ENCODE assay signal across 1 fruit fly cellular context in genomic region chr3R:6504408-6504807, dm6.
A peak's percentile ranks its signal among the peaks of the same experiment; 100 is the strongest.
TF ChIP-seq lines count a peak whose summit lies in the region.

No protein-coding gene starts in this region.

TF ChIP-seq in whole organism, embryonic, 481 proteins besides CTCF, POLR2A, EP300 and RAD21 (continued from another document):
- TF ChIP-seq bcd (GFP tag; optimal IDR thresholded peaks at IDR 0.05; lab: Kevin White, UChicago) (peak; percentile 43), pum (GFP tag; optimal IDR thresholded peaks at IDR 0.05; lab: Kevin White, UChicago) (peak; percentile 2), bigmax (GFP tag; optimal IDR thresholded peaks at IDR 0.05; lab: Kevin White, UChicago) (no peak), CG6175 (GFP tag; IDR thresholded peaks at IDR 0.05; lab: Robert Waterston, UW) (no peak), CG10565 (GFP tag; optimal IDR thresholded peaks at IDR 0.05; lab: Kevin White, UChicago) (no peak), dati (GFP tag; IDR thresholded peaks at IDR 0.05; lab: Robert Waterston, UW) (no peak), run (tag; optimal IDR thresholded peaks at IDR 0.05; lab: Kevin White, UChicago) (no peak), CG14441 (GFP tag; IDR thresholded peaks at IDR 0.05; lab: Robert Waterston, UW) (no peak), CG2889 (GFP tag; IDR thresholded peaks at IDR 0.05; lab: Robert Waterston, UW) (no peak), CG10147 (GFP tag; optimal IDR thresholded peaks at IDR 0.05; lab: Kevin White, UChicago) (no peak), usp (GFP tag; optimal IDR thresholded peaks at IDR 0.05; lab: Kevin White, UChicago) (no peak), phol (tag; optimal IDR thresholded peaks at IDR 0.05; lab: Kevin White, UChicago) (no peak), CG11696 (GFP tag; IDR thresholded peaks at IDR 0.05; lab: Robert Waterston, UW) (no peak), zf30C (GFP tag; optimal IDR thresholded peaks at IDR 0.05; lab: Kevin White, UChicago) (no peak), CG9215 (GFP tag; IDR thresholded peaks at IDR 0.05; lab: Robert Waterston, UW) (no peak), Atf6 (GFP tag; IDR thresholded peaks at IDR 0.05; lab: Robert Waterston, UW) (no peak; the same call in 1 of the 2 replicates), Poxn (GFP tag; IDR thresholded peaks at IDR 0.05; lab: Robert Waterston, UW) (no peak), CG5953 (GFP tag; IDR thresholded peaks at IDR 0.05; lab: Robert Waterston, UW) (0 out of 2 replicates have a peak, but pooled peaks have one; percentile 24), gt (GFP tag; IDR thresholded peaks at IDR 0.05; lab: Robert Waterston, UW) (no peak), Mad (GFP tag; optimal IDR thresholded peaks at IDR 0.05; lab: Kevin White, UChicago) (peak; percentile 21), cad (GFP tag; optimal IDR thresholded peaks at IDR 0.05; lab: Kevin White, UChicago) (no peak), dmrt11E (tag; optimal IDR thresholded peaks at IDR 0.05; lab: Kevin White, UChicago) (peak; percentile 86), mld (GFP tag; IDR thresholded peaks at IDR 0.05; lab: Robert Waterston, UW; ENCODE audit: partially characterized antibody) (no peak), ap (GFP tag; IDR thresholded peaks at IDR 0.05; lab: Robert Waterston, UW) (no peak), CG10274 (GFP tag; optimal IDR thresholded peaks at IDR 0.05; lab: Kevin White, UChicago) (no peak), CG12155 (GFP tag; optimal IDR thresholded peaks at IDR 0.05; lab: Kevin White, UChicago) (no peak), tna (GFP tag; IDR thresholded peaks at IDR 0.05; lab: Robert Waterston, UW; ENCODE audit: partially characterized antibody) (no peak), wek (GFP tag; optimal IDR thresholded peaks at IDR 0.05; lab: Kevin White, UChicago) (peak; percentile 68), vnd (GFP tag; IDR thresholded peaks at IDR 0.05; lab: Robert Waterston, UW; ENCODE audit: partially characterized antibody) (no peak), unpg (GFP tag; optimal IDR thresholded peaks at IDR 0.05; lab: Kevin White, UChicago) (peak; percentile 61), cg (GFP tag; optimal IDR thresholded peaks at IDR 0.05; lab: Kevin White, UChicago) (no peak)
